Worm (Caenorhabditis elegans): ENCODE measurements around the gene gst-42.

ce11 chrX:11712230-11712853, 15.4 kb downstream of the gst-42 start, which contains the start of gene col-180:
- TF ChIP-seq lin-11 (tag; optimal IDR thresholded peaks at IDR 0.05) = no peak
- TF ChIP-seq ceh-31 (tag; optimal IDR thresholded peaks at IDR 0.05) = no peak
- no peak for TF ChIP-seq fax-1 (tag; optimal IDR thresholded peaks at IDR 0.05)
- TF ChIP-seq fkh-10 (GFP tag; optimal IDR thresholded peaks at IDR 0.05) = no peak
- no peak for TF ChIP-seq ref-2 (tag; optimal IDR thresholded peaks at IDR 0.05)
- no peak for TF ChIP-seq pha-4 (tag; optimal IDR thresholded peaks at IDR 0.05)
- TF ChIP-seq nhr-11 (tag; optimal IDR thresholded peaks at IDR 0.05) = no peak
- no peak for TF ChIP-seq sdc-2 (tag; optimal IDR thresholded peaks at IDR 0.05)

Measured in whole organism, late embryonic.